Worm (Caenorhabditis elegans) whole organism, midembryonic: ENCODE measurements around the gene B0348.1.

Experiments used
- T22C8.4 ChIP-seq: fragments of 200-800 bp; sonication (Bioruptor generic); IDR thresholded peaks from 2 replicates; pipeline ENCODE4 v1.3.6; 2022; ENCODE audit warnings: missing genetic modification characterization, missing compliant biosample characterization
- cog-1 ChIP-seq: sonication (generic microtip); optimal IDR thresholded peaks from 2 replicates; lab custom pipeline; 2016; ENCODE audit warnings: missing genetic modification characterization, missing compliant biosample characterization
- flt-1 ChIP-seq: fragments of 200-800 bp; sonication (Bioruptor generic); IDR thresholded peaks from 2 replicates; pipeline ENCODE4 v1.3.6; 2022; ENCODE audit warnings: missing genetic modification characterization, missing compliant biosample characterization
- klf-2 ChIP-seq: fragments of 200-800 bp; sonication (Bioruptor generic); conservative IDR thresholded peaks from 2 replicates; pipeline ENCODE4 v1.3.6; 2022; ENCODE audit warnings: missing genetic modification reagents, missing genetic modification characterization, missing compliant biosample characterization
- med-1 ChIP-seq: sonication (generic microtip); optimal IDR thresholded peaks from 2 replicates; lab custom pipeline; 2017; ENCODE audit warnings: missing genetic modification characterization, mild to moderate bottlenecking, missing compliant biosample characterization, antibody characterized with exemption, missing genetic modification reagents; ENCODE audit not compliant: insufficient read depth
- ref-1 ChIP-seq: fragments of 200-800 bp; sonication (Bioruptor generic); conservative IDR thresholded peaks from 2 replicates; pipeline ENCODE4 v1.3.6; 2022; ENCODE audit warnings: missing genetic modification reagents, missing genetic modification characterization, missing compliant biosample characterization
- tab-1 ChIP-seq: fragments of 200-800 bp; sonication (Bioruptor generic); IDR thresholded peaks from 2 replicates; pipeline ENCODE4 v1.3.6; 2022; ENCODE audit warnings: missing genetic modification characterization, missing compliant biosample characterization
- ztf-23 ChIP-seq: fragments of 200-800 bp; sonication (Bioruptor generic); IDR thresholded peaks from 2 replicates; pipeline ENCODE4 v1.3.6; 2022; ENCODE audit warnings: missing genetic modification reagents, missing genetic modification characterization, missing compliant biosample characterization
- ztf-29 ChIP-seq: fragments of 200-800 bp; sonication (Bioruptor generic); IDR thresholded peaks from 2 replicates; pipeline ENCODE4 v1.3.6; 2022; ENCODE audit warnings: missing genetic modification reagents, missing genetic modification characterization, missing compliant biosample characterization

B0348.1 gene

ce11 chrV:53286-53685, 4.6 kb downstream of the B0348.1 start:
- peak; percentile 85 for TF ChIP-seq klf-2 (GFP tag; lab: Robert Waterston, UW)
- peak; percentile 90 for TF ChIP-seq ztf-23
- TF ChIP-seq ref-1 (GFP tag; lab: Robert Waterston, UW), result peak; percentile 72
- peak; percentile 57 for TF ChIP-seq med-1 (GFP tag; lab: Kevin White, UChicago)
- TF ChIP-seq flt-1, result peak; percentile 90
- no peak for TF ChIP-seq cog-1 (tag; lab: Kevin White, UChicago)
- TF ChIP-seq tab-1 (GFP tag; lab: Robert Waterston, UW), result peak; percentile 88
- peak; percentile 85 for TF ChIP-seq T22C8.4
- TF ChIP-seq ztf-29, result peak; percentile 81

ce11 chrV:55946-56345, 7.2 kb downstream of the B0348.1 start, which contains the start of gene srt-52:
Gene srt-52, minus strand, starts transcription at chrV:56046.
- no peak for TF ChIP-seq ztf-29
- TF ChIP-seq flt-1, result no peak
- TF ChIP-seq cog-1 (tag; lab: Kevin White, UChicago), result no peak
- TF ChIP-seq ztf-23, result no peak
- no peak for TF ChIP-seq ref-1 (GFP tag; lab: Robert Waterston, UW)
- no peak for TF ChIP-seq med-1 (GFP tag; lab: Kevin White, UChicago)
- no peak for TF ChIP-seq T22C8.4
- no peak for TF ChIP-seq tab-1 (GFP tag; lab: Robert Waterston, UW)
- no peak for TF ChIP-seq klf-2 (GFP tag; lab: Robert Waterston, UW)

- TF ChIP-seq cog-1 (tag; lab: Kevin White, UChicago), result no peak
- no peak for TF ChIP-seq flt-1
- no peak for TF ChIP-seq tab-1 (GFP tag; lab: Robert Waterston, UW)
These were observed 10.2 kb downstream of the B0348.1 start, which contains the start of gene cyp-29A3 for ce11 chrV:58971-59370. Gene cyp-29A3, plus strand, starts transcription at chrV:59239.

ce11 chrV:63887-64286, 15.2 kb downstream of the B0348.1 start:
- no peak for TF ChIP-seq flt-1
- TF ChIP-seq med-1 (GFP tag; lab: Kevin White, UChicago), result no peak
- TF ChIP-seq T22C8.4, result no peak
- no peak for TF ChIP-seq tab-1 (GFP tag; lab: Robert Waterston, UW)
- no peak for TF ChIP-seq ref-1 (GFP tag; lab: Robert Waterston, UW)
- TF ChIP-seq cog-1 (tag; lab: Kevin White, UChicago), result no peak
- TF ChIP-seq ztf-23, result no peak
- TF ChIP-seq ztf-29, result no peak
- no peak for TF ChIP-seq klf-2 (GFP tag; lab: Robert Waterston, UW)

ce11 chrV:66506-66905, 17.8 kb downstream of the B0348.1 start:
- TF ChIP-seq med-1 (GFP tag; lab: Kevin White, UChicago) (no peak), flt-1 (no peak), tab-1 (GFP tag; lab: Robert Waterston, UW) (no peak), ztf-29 (no peak), cog-1 (tag; lab: Kevin White, UChicago) (no peak), klf-2 (GFP tag; lab: Robert Waterston, UW) (no peak), T22C8.4 (no peak), ztf-23 (no peak), ref-1 (GFP tag; lab: Robert Waterston, UW) (no peak)

- TF ChIP-seq med-1 (GFP tag; lab: Kevin White, UChicago) (no peak), klf-2 (GFP tag; lab: Robert Waterston, UW) (no peak), flt-1 (no peak), ref-1 (GFP tag; lab: Robert Waterston, UW) (no peak), tab-1 (GFP tag; lab: Robert Waterston, UW) (no peak), T22C8.4 (no peak), cog-1 (tag; lab: Kevin White, UChicago) (no peak), ztf-29 (no peak), ztf-23 (no peak)
These were observed 19.4 kb downstream of the B0348.1 start for ce11 chrV:68112-68511.

ce11 chrV:83732-84131, 35.0 kb downstream of the B0348.1 start, which contains the start of gene daam-1:
Gene daam-1, minus strand, starts transcription at chrV:83832.
- TF ChIP-seq flt-1 (no peak), ztf-29 (no peak), cog-1 (tag; lab: Kevin White, UChicago) (no peak), tab-1 (GFP tag; lab: Robert Waterston, UW) (no peak), klf-2 (GFP tag; lab: Robert Waterston, UW) (no peak), T22C8.4 (no peak), ztf-23 (no peak)
